2 fruit fly cellular contexts compared by ENCODE assay signal in the genomic region with DNA sequence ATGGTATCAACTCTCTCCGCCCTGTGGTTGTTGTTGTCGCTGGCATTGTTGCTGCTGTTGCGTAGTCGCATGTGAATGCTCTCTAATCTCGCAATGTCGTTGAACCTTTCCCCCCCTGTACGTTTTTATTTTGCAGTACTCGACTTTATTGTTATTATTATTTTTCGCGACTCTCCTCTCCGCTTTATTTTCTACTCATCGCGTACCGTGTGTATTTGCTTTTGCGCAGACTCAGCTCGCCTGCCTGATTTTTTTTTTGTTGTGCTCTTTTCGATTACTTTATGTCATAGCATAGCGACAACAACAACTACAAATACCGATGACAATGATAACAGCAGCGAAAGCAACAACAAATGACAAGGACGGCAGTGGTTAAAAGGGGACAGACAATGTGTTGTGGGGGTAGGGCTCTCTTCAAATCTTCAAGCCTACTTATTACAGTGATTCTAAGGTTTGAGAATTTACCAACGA.
TF ChIP-seq lines count a peak whose summit lies in the region.

No protein-coding gene starts in this region.

TF ChIP-seq in whole organism, embryonic, 481 proteins besides CTCF, POLR2A, EP300 and RAD21 (continued from another document):
- TF ChIP-seq D (optimal IDR thresholded peaks at IDR 0.05; lab: Kevin White, UChicago) (no peak), D (GFP tag; optimal IDR thresholded peaks at IDR 0.05; lab: Kevin White, UChicago) (no peak), eve (GFP tag; optimal IDR thresholded peaks at IDR 0.05; lab: Kevin White, UChicago) (peak in 1 of 2 experiments; percentile 16), gem (tag; optimal IDR thresholded peaks at IDR 0.05; lab: Kevin White, UChicago) (no peak), sqz (GFP tag; optimal IDR thresholded peaks at IDR 0.05; lab: Kevin White, UChicago) (no peak), pita (GFP tag; optimal IDR thresholded peaks at IDR 0.05; lab: Kevin White, UChicago) (no peak), CG4360 (GFP tag; IDR thresholded peaks at IDR 0.05; lab: Robert Waterston, UW) (peak; percentile 98), hkb (optimal IDR thresholded peaks at IDR 0.05; lab: Kevin White, UChicago) (no peak), hkb (GFP tag; IDR thresholded peaks at IDR 0.05; lab: Robert Waterston, UW) (no peak), CG4282 (GFP tag; optimal IDR thresholded peaks at IDR 0.05; lab: Kevin White, UChicago) (no peak), ewg (GFP tag; optimal IDR thresholded peaks at IDR 0.05; lab: Kevin White, UChicago) (peak; percentile 12), CG3838 (GFP tag; optimal IDR thresholded peaks at IDR 0.05; lab: Kevin White, UChicago) (peak; percentile 14), psq (GFP tag; optimal IDR thresholded peaks at IDR 0.05; lab: Kevin White, UChicago) (no peak), CG14860 (GFP tag; IDR thresholded peaks at IDR 0.05; lab: Robert Waterston, UW; ENCODE audit: partially characterized antibody) (no peak), D19A (tag; optimal IDR thresholded peaks at IDR 0.05; lab: Kevin White, UChicago) (peak; percentile 79), pan (optimal IDR thresholded peaks at IDR 0.05; lab: Kevin White, UChicago) (no peak), pan (GFP tag; optimal IDR thresholded peaks at IDR 0.05 in 1 of 2, IDR thresholded peaks at IDR 0.05 in 1 of 2) (no peak), CG12155 (GFP tag; optimal IDR thresholded peaks at IDR 0.05; lab: Kevin White, UChicago) (no peak), fu2 (GFP tag; optimal IDR thresholded peaks at IDR 0.05; lab: Kevin White, UChicago) (no peak), tgo (GFP tag; IDR thresholded peaks at IDR 0.05; lab: Robert Waterston, UW) (0 out of 3 replicates have a peak, but pooled peaks have one; percentile 1), yki (optimal IDR thresholded peaks at IDR 0.05; lab: Kevin White, UChicago) (peak; percentile 36), grn (GFP tag; optimal IDR thresholded peaks at IDR 0.05; lab: Kevin White, UChicago) (peak; percentile 73), mirr (GFP tag; optimal IDR thresholded peaks at IDR 0.05; lab: Kevin White, UChicago) (no peak), Dll (GFP tag; IDR thresholded peaks at IDR 0.05; lab: Robert Waterston, UW; ENCODE audit: partially characterized antibody) (0 out of 4 replicates have a peak, but pooled peaks have one; percentile 33), oc (tag; optimal IDR thresholded peaks at IDR 0.05; lab: Kevin White, UChicago) (peak; percentile 5)

TF ChIP-seq in whole organism, prepupa, 60 proteins besides CTCF, POLR2A, EP300 and RAD21 (continued from another document):
- TF ChIP-seq Eip75B (GFP tag; optimal IDR thresholded peaks at IDR 0.05; lab: Kevin White, UChicago) (peak; percentile 54), fkh (GFP tag; optimal IDR thresholded peaks at IDR 0.05; lab: Kevin White, UChicago) (peak; percentile 28), CG10631 (GFP tag; optimal IDR thresholded peaks at IDR 0.05; lab: Kevin White, UChicago) (peak; percentile 2), CG6792 (GFP tag; optimal IDR thresholded peaks at IDR 0.05; lab: Kevin White, UChicago) (no peak), Eip78C (GFP tag; lab: Kevin White, UChicago) (peak; percentile 83), CG7368 (GFP tag; optimal IDR thresholded peaks at IDR 0.05; lab: Kevin White, UChicago) (no peak), achi (GFP tag; optimal IDR thresholded peaks at IDR 0.05; lab: Kevin White, UChicago) (peak; percentile 25), Blimp-1 (GFP tag; optimal IDR thresholded peaks at IDR 0.05; lab: Kevin White, UChicago) (no peak), CG8319 (GFP tag; optimal IDR thresholded peaks at IDR 0.05; lab: Kevin White, UChicago) (no peak), pdm3 (GFP tag; optimal IDR thresholded peaks at IDR 0.05; lab: Kevin White, UChicago) (peak; percentile 34), CG31627 (GFP tag; optimal IDR thresholded peaks at IDR 0.05; lab: Kevin White, UChicago) (peak; percentile 36), cyc (GFP tag; optimal IDR thresholded peaks at IDR 0.05; lab: Kevin White, UChicago) (peak; percentile 35), CG10669 (GFP tag; optimal IDR thresholded peaks at IDR 0.05; lab: Kevin White, UChicago) (peak; percentile 62), Ets21C (GFP tag; optimal IDR thresholded peaks at IDR 0.05; lab: Kevin White, UChicago) (no peak), Gug (GFP tag; IDR thresholded peaks at IDR 0.05; lab: Robert Waterston, UW) (no peak), salr (GFP tag; optimal IDR thresholded peaks at IDR 0.05; lab: Kevin White, UChicago) (peak in 1 of 2 experiments; percentile 22), net (GFP tag; optimal IDR thresholded peaks at IDR 0.05; lab: Kevin White, UChicago) (no peak), CG3032 (tag; optimal IDR thresholded peaks at IDR 0.05; lab: Kevin White, UChicago) (peak; percentile 53), CG16779 (tag; optimal IDR thresholded peaks at IDR 0.05; lab: Kevin White, UChicago) (no peak), CG15336 (GFP tag; IDR thresholded peaks at IDR 0.05; lab: Robert Waterston, UW) (no peak), esn (GFP tag; optimal IDR thresholded peaks at IDR 0.05; lab: Kevin White, UChicago) (peak; percentile 48), Lpt (GFP tag; optimal IDR thresholded peaks at IDR 0.05; lab: Kevin White, UChicago) (no peak), CG6808 (GFP tag; optimal IDR thresholded peaks at IDR 0.05; lab: Kevin White, UChicago) (peak; percentile 13), CG8632 (GFP tag; optimal IDR thresholded peaks at IDR 0.05; lab: Kevin White, UChicago) (no peak), dsx (GFP tag; optimal IDR thresholded peaks at IDR 0.05; lab: Kevin White, UChicago; ENCODE audit: poor library complexity, severe bottlenecking) (peak; percentile 38), vri (GFP tag; optimal IDR thresholded peaks at IDR 0.05; lab: Kevin White, UChicago) (peak; percentile 98), CG6276 (GFP tag; optimal IDR thresholded peaks at IDR 0.05; lab: Kevin White, UChicago) (no peak), Eip93F (GFP tag; optimal IDR thresholded peaks at IDR 0.05; lab: Kevin White, UChicago) (peak; percentile 18), fd85E (GFP tag; optimal IDR thresholded peaks at IDR 0.05; lab: Kevin White, UChicago) (no peak), Sox14 (GFP tag; optimal IDR thresholded peaks at IDR 0.05; lab: Kevin White, UChicago) (peak; percentile 28), Hr39 (GFP tag; optimal IDR thresholded peaks at IDR 0.05; lab: Kevin White, UChicago) (peak; percentile 29), Ets96B (tag; optimal IDR thresholded peaks at IDR 0.05; lab: Kevin White, UChicago) (peak; percentile 59), CG11294 (GFP tag; IDR thresholded peaks at IDR 0.05; lab: Robert Waterston, UW) (no peak), CG4318 (GFP tag; optimal IDR thresholded peaks at IDR 0.05; lab: Kevin White, UChicago) (no peak), CG11762 (GFP tag; optimal IDR thresholded peaks at IDR 0.05; lab: Kevin White, UChicago; ENCODE audit: insufficient read depth) (no peak), CG11902 (GFP tag; optimal IDR thresholded peaks at IDR 0.05; lab: Kevin White, UChicago) (no peak), acj6 (GFP tag; optimal IDR thresholded peaks at IDR 0.05; lab: Kevin White, UChicago) (no peak), CG1621 (tag; optimal IDR thresholded peaks at IDR 0.05; lab: Kevin White, UChicago) (peak; percentile 31), Met (GFP tag; optimal IDR thresholded peaks at IDR 0.05; lab: Kevin White, UChicago) (peak; percentile 39), Hr4 (GFP tag; optimal IDR thresholded peaks at IDR 0.05; lab: Kevin White, UChicago) (peak; percentile 42)
